Fruit fly (Drosophila melanogaster): ENCODE results near the gene hdly.

hdly gene

dm6 chr3R:20949175-20949748 lies 35.2 kb downstream of the hdly start:
- TF ChIP-seq CG34406 (GFP tag; optimal IDR thresholded peaks at IDR 0.05): no peak
- TF ChIP-seq Eip75B (GFP tag; optimal IDR thresholded peaks at IDR 0.05): no peak
- no peak; the same call in 1 of the 2 replicates for TF ChIP-seq CG15336 (GFP tag; IDR thresholded peaks at IDR 0.05)
- peak; percentile 46; the same call in 2 of the 3 replicates for TF ChIP-seq eg (GFP tag; IDR thresholded peaks at IDR 0.05)
- TF ChIP-seq Hr38 (GFP tag; optimal IDR thresholded peaks at IDR 0.05): no peak
- no peak for TF ChIP-seq Smox (GFP tag; optimal IDR thresholded peaks at IDR 0.05)
- TF ChIP-seq CG3032 (tag; optimal IDR thresholded peaks at IDR 0.05): no peak
- no peak for TF ChIP-seq CG10669 (GFP tag; optimal IDR thresholded peaks at IDR 0.05)
- TF ChIP-seq CG6276 (GFP tag; optimal IDR thresholded peaks at IDR 0.05): peak; percentile 28
- no peak for TF ChIP-seq Sox15 (GFP tag; optimal IDR thresholded peaks at IDR 0.05)
- no peak for TF ChIP-seq achi (GFP tag; optimal IDR thresholded peaks at IDR 0.05)
- TF ChIP-seq ss (GFP tag; optimal IDR thresholded peaks at IDR 0.05): no peak
- 0 out of 3 replicates have a peak, but pooled peaks have one; percentile 11 for TF ChIP-seq CG6163 (GFP tag; IDR thresholded peaks at IDR 0.05)
- no peak for TF ChIP-seq CG11902 (GFP tag; optimal IDR thresholded peaks at IDR 0.05)
- TF ChIP-seq vri (GFP tag; optimal IDR thresholded peaks at IDR 0.05): no peak

DNA sequence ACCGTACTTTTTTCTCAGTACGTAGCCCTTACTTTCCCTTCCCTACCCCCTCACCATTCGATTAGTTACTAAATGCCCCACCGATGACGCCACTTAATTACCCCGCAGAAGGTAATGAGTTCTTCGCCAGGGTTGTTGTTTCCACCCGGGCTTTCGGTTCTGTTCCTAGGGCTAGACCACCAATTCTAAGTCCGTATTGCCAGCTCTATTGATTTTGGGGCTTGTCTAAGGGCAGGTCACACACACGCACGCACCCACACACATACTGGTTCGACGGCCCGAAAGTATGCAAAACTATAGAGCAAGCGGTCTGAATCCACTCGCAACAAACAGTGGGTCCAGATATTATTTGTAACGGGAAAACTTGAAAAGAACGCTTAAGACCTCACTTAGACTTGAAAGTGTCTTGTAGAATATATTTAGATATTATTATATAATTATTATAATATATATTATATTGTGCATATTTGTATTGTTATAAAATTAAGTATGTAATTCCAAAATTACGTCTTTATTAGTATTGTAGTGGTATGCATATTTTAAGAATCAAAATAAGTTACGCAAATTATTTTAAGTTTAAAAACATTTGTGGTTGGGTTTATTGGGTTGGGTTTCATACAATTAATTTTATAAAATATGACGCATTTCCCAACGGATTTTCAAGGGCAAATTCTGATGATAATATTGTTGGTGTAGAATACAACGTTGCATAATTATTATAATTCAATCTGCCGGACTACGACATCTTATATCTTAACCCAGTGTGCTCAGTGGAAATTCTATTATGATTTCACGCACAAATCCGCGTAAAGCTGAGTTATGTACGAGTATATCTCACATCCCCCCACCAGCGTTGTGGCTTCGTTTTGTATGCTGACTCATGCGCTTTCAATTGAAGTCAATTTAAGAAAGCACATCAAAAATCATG lies 35.9 kb downstream of the hdly start:
- no peak for TF ChIP-seq cyc (GFP tag; optimal IDR thresholded peaks at IDR 0.05)
- TF ChIP-seq Smox (GFP tag; optimal IDR thresholded peaks at IDR 0.05): no peak
- peak in 1 of 2 experiments; percentile 13 for TF ChIP-seq salr (GFP tag; optimal IDR thresholded peaks at IDR 0.05)
- TF ChIP-seq pdm3 (GFP tag; optimal IDR thresholded peaks at IDR 0.05): no peak
- TF ChIP-seq esn (GFP tag; optimal IDR thresholded peaks at IDR 0.05): no peak
- no peak for TF ChIP-seq CG3032 (tag; optimal IDR thresholded peaks at IDR 0.05)
- TF ChIP-seq Ets96B (tag; optimal IDR thresholded peaks at IDR 0.05): no peak
- TF ChIP-seq CG15336 (GFP tag; IDR thresholded peaks at IDR 0.05): peak; percentile 14; the same call in 1 of the 2 replicates
- no peak for TF ChIP-seq lz (GFP tag; optimal IDR thresholded peaks at IDR 0.05)
- no peak for TF ChIP-seq CG11902 (GFP tag; optimal IDR thresholded peaks at IDR 0.05)
- TF ChIP-seq Gug (GFP tag; IDR thresholded peaks at IDR 0.05): no peak
- no peak for TF ChIP-seq Blimp-1 (GFP tag; optimal IDR thresholded peaks at IDR 0.05)
- no peak for TF ChIP-seq Eip75B (GFP tag; optimal IDR thresholded peaks at IDR 0.05)
- no peak for TF ChIP-seq fd59A (GFP tag; optimal IDR thresholded peaks at IDR 0.05)
- peak; percentile 55 for TF ChIP-seq fkh (GFP tag; optimal IDR thresholded peaks at IDR 0.05)
- TF ChIP-seq CG8119 (GFP tag; IDR thresholded peaks at IDR 0.05): 0 out of 3 replicates have a peak, but pooled peaks have one; percentile 29
- TF ChIP-seq CG6163 (GFP tag; IDR thresholded peaks at IDR 0.05): no peak
- no peak for TF ChIP-seq Ets21C (GFP tag; optimal IDR thresholded peaks at IDR 0.05)
- no peak for TF ChIP-seq Hr39 (GFP tag; optimal IDR thresholded peaks at IDR 0.05)
- TF ChIP-seq Lpt (GFP tag; optimal IDR thresholded peaks at IDR 0.05): no peak
- TF ChIP-seq CG6808 (GFP tag; optimal IDR thresholded peaks at IDR 0.05): no peak
- TF ChIP-seq CG6276 (GFP tag; optimal IDR thresholded peaks at IDR 0.05): peak; percentile 22
- no peak for TF ChIP-seq vri (GFP tag; optimal IDR thresholded peaks at IDR 0.05)
- TF ChIP-seq net (GFP tag; optimal IDR thresholded peaks at IDR 0.05): no peak
- no peak for TF ChIP-seq CG11294 (GFP tag; IDR thresholded peaks at IDR 0.05)
- no peak for TF ChIP-seq Met (GFP tag; optimal IDR thresholded peaks at IDR 0.05)
- TF ChIP-seq CG31627 (GFP tag; optimal IDR thresholded peaks at IDR 0.05): no peak
- peak; percentile 67 for TF ChIP-seq svp (GFP tag)
- TF ChIP-seq achi (GFP tag; optimal IDR thresholded peaks at IDR 0.05): peak; percentile 5
- no peak for TF ChIP-seq CG6854 (GFP tag; optimal IDR thresholded peaks at IDR 0.05)
- TF ChIP-seq CG16779 (tag; optimal IDR thresholded peaks at IDR 0.05): no peak
- peak; percentile 11 for TF ChIP-seq CG34406 (GFP tag; optimal IDR thresholded peaks at IDR 0.05)
- TF ChIP-seq eg (GFP tag; IDR thresholded peaks at IDR 0.05): peak; percentile 28; the same call in 1 of the 3 replicates
- TF ChIP-seq CG8319 (GFP tag; optimal IDR thresholded peaks at IDR 0.05): no peak
- TF ChIP-seq acj6 (GFP tag; optimal IDR thresholded peaks at IDR 0.05): no peak
- TF ChIP-seq Hr4 (GFP tag; optimal IDR thresholded peaks at IDR 0.05): peak; percentile 39
- no peak for TF ChIP-seq ss (GFP tag; optimal IDR thresholded peaks at IDR 0.05)
- no peak for TF ChIP-seq topi (GFP tag; optimal IDR thresholded peaks at IDR 0.05)
- peak; percentile 32 for TF ChIP-seq OdsH (GFP tag; optimal IDR thresholded peaks at IDR 0.05)
- no peak for TF ChIP-seq CG10669 (GFP tag; optimal IDR thresholded peaks at IDR 0.05)
- no peak for TF ChIP-seq Eip93F (GFP tag; optimal IDR thresholded peaks at IDR 0.05)
- TF ChIP-seq fd85E (GFP tag; optimal IDR thresholded peaks at IDR 0.05): no peak
- no peak for TF ChIP-seq CG11762 (GFP tag; optimal IDR thresholded peaks at IDR 0.05; ENCODE audit: insufficient read depth)
